Worm (Caenorhabditis elegans) whole organism, young adult: ENCODE measurements around the gene srx-43.

ENCODE experiments used
- B0035.1 ChIP-seq: sonication (generic microtip); optimal IDR thresholded peaks from 2 replicates; lab custom pipeline; 2016; ENCODE audit warnings: missing genetic modification characterization, mild to moderate bottlenecking, missing compliant biosample characterization, missing genotype, missing genetic modification reagents
- Y56A3A.18 ChIP-seq: fragments of 200-800 bp; sonication (Bioruptor generic); IDR thresholded peaks from 2 replicates; pipeline ENCODE4 v1.3.6; 2022; ENCODE audit warnings: missing genetic modification reagents, missing genetic modification characterization, missing compliant biosample characterization
- efl-1 ChIP-seq: fragments of 150-350 bp; optimal IDR thresholded peaks from 2 replicates; lab custom pipeline; 2014; ENCODE audit warnings: missing biosample characterization, missing genetic modification reagents, missing genetic modification characterization
- ets-4 ChIP-seq: fragments of 200-800 bp; sonication (Bioruptor generic); optimal IDR thresholded peaks from 2 replicates; lab custom pipeline; 2018; ENCODE audit warnings: mild to moderate bottlenecking, missing genetic modification characterization, missing compliant biosample characterization
- nhr-80 ChIP-seq: sonication (generic microtip); optimal IDR thresholded peaks from 2 replicates; lab custom pipeline; 2016; ENCODE audit warnings: missing genetic modification characterization, missing compliant biosample characterization
- pha-4 ChIP-seq: fragments of 150-350 bp; sonication (generic microtip); optimal IDR thresholded peaks from 2 replicates; lab custom pipeline; 2014; ENCODE audit warnings: missing biosample characterization, missing genetic modification reagents, missing genetic modification characterization
- rec-8 ChIP-seq, 2 experiments: sonication (generic microtip); optimal IDR thresholded peaks; 2 replicates each; lab custom pipeline; 2016; ENCODE audit warnings: mild to moderate bottlenecking in 2 of 2, missing genetic modification characterization in 2 of 2, missing genetic modification reagents in 2 of 2, missing genotype in 2 of 2, missing biosample characterization in 1 of 2, missing compliant biosample characterization in 1 of 2, moderate library complexity in 1 of 2
- snpc-3.4 ChIP-seq: sonication (generic microtip); optimal IDR thresholded peaks from 2 replicates; lab custom pipeline; 2017; ENCODE audit warnings: missing genetic modification characterization, mild to moderate bottlenecking, missing compliant biosample characterization, antibody characterized with exemption, moderate library complexity, missing genotype, missing genetic modification reagents
- snpc-4 ChIP-seq, 5 experiments: fragments of 150-350 bp in 1 of 5; sonication (generic microtip) in 4 of 5; optimal IDR thresholded peaks; 2 replicates each; lab custom pipeline; 2014 to 2018; ENCODE audit warnings: missing genetic modification characterization in 5 of 5, missing biosample characterization in 3 of 5, antibody characterized with exemption in 2 of 5, mild to moderate bottlenecking in 2 of 5, missing compliant biosample characterization in 2 of 5, missing genotype in 2 of 5, moderate library complexity in 2 of 5, missing genetic modification reagents in 1 of 5

DNA sequence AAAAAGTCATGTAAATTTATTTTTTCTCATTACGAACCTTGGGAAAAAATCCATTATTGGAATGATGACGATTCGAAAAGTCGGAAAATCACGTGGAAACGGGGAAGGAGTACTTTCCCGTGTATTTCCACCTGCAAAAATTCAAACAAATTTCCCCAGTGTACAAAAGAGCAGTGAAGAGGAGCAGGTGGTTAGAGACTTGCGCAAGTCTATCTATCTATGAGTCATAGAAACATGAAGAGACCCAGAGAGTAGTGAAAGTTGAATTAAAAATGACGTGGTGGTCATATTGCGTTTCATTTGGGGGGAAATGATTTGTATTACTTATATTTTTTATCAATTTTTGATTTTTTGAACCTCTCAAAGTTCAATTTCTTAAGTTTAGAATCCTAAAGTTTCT is 17.3 kb upstream of the srx-43 start, which contains the start of gene nhr-50:
- no peak for TF ChIP-seq snpc-4 (GFP tag; optimal IDR thresholded peaks at IDR 0.05; lab: Kevin White, UChicago)
- TF ChIP-seq snpc-4 (tag; optimal IDR thresholded peaks at IDR 0.05; lab: Kevin White, UChicago), result no peak
- no peak for TF ChIP-seq Y56A3A.18 (GFP tag; lab: Robert Waterston, UW)
- TF ChIP-seq ets-4, result no peak
- no peak for TF ChIP-seq efl-1 (GFP tag; lab: Kevin White, UChicago)
- no peak for TF ChIP-seq B0035.1 (tag; lab: Kevin White, UChicago)
- peak; percentile 78 for TF ChIP-seq nhr-80
- TF ChIP-seq pha-4 (tag; lab: Kevin White, UChicago), result no peak
- TF ChIP-seq snpc-3.4 (tag; lab: Kevin White, UChicago), result no peak
- no peak for TF ChIP-seq rec-8 (tag; optimal IDR thresholded peaks at IDR 0.05; lab: Kevin White, UChicago)
